Worm (Caenorhabditis elegans) whole organism, midembryonic: ENCODE measurements around the gene ltd-1.

Source experiments
- flt-1 ChIP-seq: fragments of 200-800 bp; sonication (Bioruptor generic); IDR thresholded peaks from 2 replicates; pipeline ENCODE4 v1.3.6; 2022; ENCODE audit warnings: missing genetic modification characterization, missing compliant biosample characterization
- med-1 ChIP-seq: sonication (generic microtip); optimal IDR thresholded peaks from 2 replicates; lab custom pipeline; 2017; ENCODE audit warnings: missing genetic modification characterization, mild to moderate bottlenecking, missing compliant biosample characterization, antibody characterized with exemption, missing genetic modification reagents; ENCODE audit not compliant: insufficient read depth
- tab-1 ChIP-seq: fragments of 200-800 bp; sonication (Bioruptor generic); IDR thresholded peaks from 2 replicates; pipeline ENCODE4 v1.3.6; 2022; ENCODE audit warnings: missing genetic modification characterization, missing compliant biosample characterization

DNA sequence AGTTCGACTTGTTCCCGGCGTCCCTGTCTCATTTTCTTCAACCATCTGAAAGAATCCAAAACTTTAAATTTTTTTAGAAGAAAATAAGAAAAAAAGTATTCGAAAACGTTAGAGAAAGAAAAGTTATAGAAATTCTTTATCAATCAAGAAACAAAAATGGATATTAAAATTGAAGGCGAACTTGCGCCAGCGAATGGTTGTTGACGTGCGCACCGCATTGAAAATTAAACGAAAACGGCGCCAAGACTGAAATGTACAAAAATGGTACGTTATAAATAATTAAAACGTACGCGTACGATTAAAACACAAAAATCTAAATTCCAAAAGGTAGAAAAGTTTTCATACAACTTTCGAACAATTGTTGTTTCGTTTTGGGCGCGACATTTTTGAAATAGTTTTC is 5.8 kb downstream of the ltd-1 start, which contains the start of gene K02C4.3:
- TF ChIP-seq flt-1: no peak
- no peak for TF ChIP-seq med-1 (GFP tag; lab: Kevin White, UChicago)
- no peak for TF ChIP-seq tab-1 (GFP tag; lab: Robert Waterston, UW)
